Fruit fly (Drosophila melanogaster) whole organism, embryonic: ENCODE results near the gene CG33160.

Experiments used
- BEAF-32 ChIP-seq: fragments of 200-800 bp; sonication (Bioruptor generic); optimal IDR thresholded peaks from 3 replicates; lab custom pipeline; 2017; ENCODE audit warnings: missing biosample characterization, missing genetic modification characterization, mild to moderate bottlenecking, moderate library complexity, missing genetic modification reagents
- BtbVII ChIP-seq: fragments of 200-800 bp; sonication (Bioruptor generic); optimal IDR thresholded peaks from 3 replicates; lab custom pipeline; 2017; ENCODE audit warnings: missing biosample characterization, mild to moderate bottlenecking, missing genetic modification characterization
- CG13424 ChIP-seq: fragments of 200-800 bp; sonication (Bioruptor generic); optimal IDR thresholded peaks from 2 replicates; lab custom pipeline; 2019; ENCODE audit warnings: missing biosample characterization, mild to moderate bottlenecking, missing genetic modification characterization, moderate library complexity
- CG13775 ChIP-seq: fragments of 200-800 bp; sonication (Bioruptor generic); optimal IDR thresholded peaks from 3 replicates; lab custom pipeline; 2017; ENCODE audit warnings: missing biosample characterization, mild to moderate bottlenecking, missing genetic modification characterization
- CG14710 ChIP-seq: fragments of 200-800 bp; sonication (Bioruptor generic); optimal IDR thresholded peaks from 3 replicates; lab custom pipeline; 2019; ENCODE audit warnings: missing biosample characterization, mild to moderate bottlenecking, missing genetic modification characterization, moderate library complexity
- CG15514 ChIP-seq: fragments of 200-800 bp; sonication (Bioruptor generic); optimal IDR thresholded peaks from 3 replicates; lab custom pipeline; 2017; ENCODE audit warnings: missing biosample characterization, missing genetic modification characterization, mild to moderate bottlenecking, moderate library complexity, missing genetic modification reagents
- CG15696 ChIP-seq: fragments of 200-800 bp; sonication (Bioruptor generic); optimal IDR thresholded peaks from 2 replicates; lab custom pipeline; 2019; ENCODE audit warnings: missing biosample characterization, mild to moderate bottlenecking, missing genetic modification characterization, moderate library complexity
- CG1603 ChIP-seq: fragments of 200-800 bp; sonication (Bioruptor generic); optimal IDR thresholded peaks from 2 replicates; lab custom pipeline; 2019; ENCODE audit warnings: missing biosample characterization, mild to moderate bottlenecking, missing genetic modification characterization, moderate library complexity
- CG17328 ChIP-seq: fragments of 200-800 bp; sonication (Bioruptor generic); IDR thresholded peaks from 2 replicates; pipeline ENCODE4 v1.3.6; 2022; ENCODE audit warnings: missing biosample characterization, missing genetic modification characterization
- CG17359 ChIP-seq: fragments of 200-800 bp; sonication (Bioruptor generic); optimal IDR thresholded peaks from 3 replicates; lab custom pipeline; 2018; ENCODE audit warnings: missing biosample characterization, mild to moderate bottlenecking, missing genetic modification characterization, moderate library complexity
- CG17361 ChIP-seq: fragments of 200-800 bp; sonication (Bioruptor generic); IDR thresholded peaks from 3 replicates; pipeline ENCODE4 v1.3.6; 2022; ENCODE audit warnings: missing biosample characterization, missing genetic modification characterization
- CG2875 ChIP-seq: fragments of 200-800 bp; sonication (Bioruptor generic); optimal IDR thresholded peaks from 2 replicates; lab custom pipeline; 2017; ENCODE audit warnings: missing biosample characterization, mild to moderate bottlenecking, missing genetic modification characterization, missing genetic modification reagents
- CG30403 ChIP-seq: fragments of 200-800 bp; sonication (Bioruptor generic); optimal IDR thresholded peaks from 3 replicates; lab custom pipeline; 2016; ENCODE audit warnings: missing biosample characterization, missing genetic modification characterization
- CG3726 ChIP-seq: fragments of 200-800 bp; sonication (Bioruptor generic); IDR thresholded peaks from 3 replicates; pipeline ENCODE4, ENCODE4 v1.3.6; 2022; ENCODE audit warnings: missing biosample characterization, missing genetic modification characterization
- CG3847 ChIP-seq: fragments of 200-800 bp; sonication (Bioruptor generic); IDR thresholded peaks from 2 replicates; pipeline ENCODE4 v1.3.6; 2022; ENCODE audit warnings: missing biosample characterization, missing genetic modification characterization
- CG3995 ChIP-seq: fragments of 200-800 bp; sonication (Bioruptor generic); optimal IDR thresholded peaks from 3 replicates; lab custom pipeline; 2016; ENCODE audit warnings: missing biosample characterization, missing genetic modification characterization
- CG7372 ChIP-seq: fragments of 200-800 bp; sonication (Bioruptor generic); IDR thresholded peaks from 2 replicates; pipeline ENCODE4 v1.3.6; 2022; ENCODE audit warnings: missing biosample characterization, missing genetic modification characterization
- CG7987 ChIP-seq: fragments of 200-800 bp; sonication (Bioruptor generic); optimal IDR thresholded peaks from 2 replicates; lab custom pipeline; 2018; ENCODE audit warnings: missing biosample characterization, mild to moderate bottlenecking, missing genetic modification characterization, moderate library complexity
- CG8924 ChIP-seq: fragments of 200-800 bp; optimal IDR thresholded peaks from 3 replicates; lab custom pipeline; 2019; ENCODE audit warnings: missing biosample characterization, mild to moderate bottlenecking, missing genetic modification characterization, moderate library complexity
- CG9727 ChIP-seq: fragments of 200-800 bp; sonication (Bioruptor generic); optimal IDR thresholded peaks from 3 replicates; lab custom pipeline; 2017; ENCODE audit warnings: missing biosample characterization, mild to moderate bottlenecking, missing genetic modification characterization
- D19A ChIP-seq: fragments of 200-800 bp; optimal IDR thresholded peaks from 3 replicates; lab custom pipeline; 2019; ENCODE audit warnings: missing biosample characterization, mild to moderate bottlenecking, missing genetic modification characterization, moderate library complexity
- Dll ChIP-seq: fragments of 200-800 bp; sonication (Bioruptor generic); IDR thresholded peaks from 4 replicates; pipeline ENCODE4 v1.3.6; 2022; ENCODE audit warnings: missing biosample characterization, missing genetic modification characterization; ENCODE audit not compliant: partially characterized antibody
- Doc3 ChIP-seq: fragments of 200-800 bp; sonication (Bioruptor generic); IDR thresholded peaks from 3 replicates; pipeline ENCODE4 v1.3.6; 2022; ENCODE audit warnings: missing biosample characterization, missing genetic modification characterization; ENCODE audit not compliant: partially characterized antibody
- Kr ChIP-seq: fragments of 200-800 bp; sonication (Bioruptor generic); optimal IDR thresholded peaks from 2 replicates; lab custom pipeline; 2017; ENCODE audit warnings: missing biosample characterization, mild to moderate bottlenecking, missing genetic modification characterization
- MESR4 ChIP-seq: fragments of 200-800 bp; sonication (Bioruptor generic); optimal IDR thresholded peaks from 2 replicates; lab custom pipeline; 2018; ENCODE audit warnings: missing biosample characterization, mild to moderate bottlenecking, missing genetic modification characterization, moderate library complexity
- Med ChIP-seq: fragments of 200-800 bp; sonication (Bioruptor generic); peaks from one replicate; lab custom pipeline; 2016; ENCODE audit warnings: missing biosample characterization, missing genetic modification characterization, mild to moderate bottlenecking, inconsistent platforms, moderate library complexity
- Rfx ChIP-seq: fragments of 200-800 bp; sonication (Bioruptor generic); IDR thresholded peaks from 2 replicates; pipeline ENCODE4 v1.3.6; 2022; ENCODE audit warnings: missing biosample characterization, missing genetic modification characterization
- Sry-δ ChIP-seq: fragments of 200-800 bp; sonication (Bioruptor generic); optimal IDR thresholded peaks from 2 replicates; lab custom pipeline; 2016; ENCODE audit warnings: missing biosample characterization, missing genetic modification characterization
- Stat92E ChIP-seq, 3 experiments: fragments of >200 bp in 2 of 3; fragments of 200-800 bp in 1 of 3; sonication (Bioruptor generic) in 1 of 3; optimal IDR thresholded peaks; 2 replicates each; lab custom pipeline; 2017 to 2019; ENCODE audit warnings: missing biosample characterization in 3 of 3, missing genetic modification characterization in 3 of 3, mild to moderate bottlenecking in 1 of 3, moderate library complexity in 1 of 3
- YL-1 ChIP-seq: fragments of 200-800 bp; sonication (Bioruptor generic); optimal IDR thresholded peaks from 3 replicates; lab custom pipeline; 2017; ENCODE audit warnings: missing biosample characterization, mild to moderate bottlenecking, missing genetic modification characterization
- amos ChIP-seq: fragments of 200-800 bp; sonication (Bioruptor generic); IDR thresholded peaks from 2 replicates; pipeline ENCODE4 v1.3.6; 2022; ENCODE audit warnings: missing biosample characterization, missing genetic modification characterization; ENCODE audit not compliant: partially characterized antibody
- disco-r ChIP-seq: fragments of 200-800 bp; sonication (Bioruptor generic); optimal IDR thresholded peaks from 2 replicates; lab custom pipeline; 2016; ENCODE audit warnings: missing biosample characterization, missing genetic modification characterization
- fru ChIP-seq: fragments of >200 bp; optimal IDR thresholded peaks from 2 replicates; lab custom pipeline; 2017
- hbn ChIP-seq: fragments of 200-800 bp; sonication (Bioruptor generic); IDR thresholded peaks from 2 replicates; pipeline ENCODE4 v1.3.6; 2022; ENCODE audit warnings: missing biosample characterization, missing genetic modification characterization; ENCODE audit not compliant: partially characterized antibody
- lilli ChIP-seq: fragments of 200-800 bp; sonication (Bioruptor generic); optimal IDR thresholded peaks from 3 replicates; lab custom pipeline; 2016; ENCODE audit warnings: missing biosample characterization, missing genetic modification characterization
- nerfin-1 ChIP-seq: fragments of 200-800 bp; sonication (Bioruptor generic); optimal IDR thresholded peaks from 3 replicates; lab custom pipeline; 2019; ENCODE audit warnings: missing biosample characterization, mild to moderate bottlenecking, missing genetic modification characterization, moderate library complexity
- nmo ChIP-seq: fragments of 200-800 bp; sonication (Bioruptor generic); optimal IDR thresholded peaks from 2 replicates; lab custom pipeline; 2018; ENCODE audit warnings: missing biosample characterization, mild to moderate bottlenecking, missing genetic modification characterization, moderate library complexity
- pho ChIP-seq: fragments of 200-800 bp; sonication (Bioruptor generic); optimal IDR thresholded peaks from 2 replicates; lab custom pipeline; 2016; ENCODE audit warnings: missing biosample characterization, missing genetic modification characterization
- ro ChIP-seq: fragments of 200-800 bp; sonication (Bioruptor generic); IDR thresholded peaks from 2 replicates; pipeline ENCODE4 v1.3.6; 2022; ENCODE audit warnings: missing biosample characterization, missing genetic modification characterization
- row ChIP-seq: fragments of 200-800 bp; sonication (Bioruptor generic); IDR thresholded peaks from 3 replicates; pipeline ENCODE4 v1.3.6; 2022; ENCODE audit warnings: missing biosample characterization, missing genetic modification characterization
- sens ChIP-seq: fragments of 200-800 bp; sonication (Bioruptor generic); peaks from one replicate; lab custom pipeline; 2016; ENCODE audit warnings: missing biosample characterization, missing genetic modification characterization
- seq ChIP-seq: fragments of 200-800 bp; sonication (Bioruptor generic); IDR thresholded peaks from 2 replicates; pipeline ENCODE4 v1.3.6; 2022; ENCODE audit warnings: missing biosample characterization, missing genetic modification characterization
- sna ChIP-seq: fragments of 200-800 bp; sonication (Bioruptor generic); IDR thresholded peaks from 2 replicates; pipeline ENCODE4 v1.3.6; 2022; ENCODE audit warnings: missing biosample characterization, missing genetic modification characterization; ENCODE audit not compliant: partially characterized antibody
- sr ChIP-seq: fragments of 200-800 bp; sonication (Bioruptor generic); IDR thresholded peaks from 3 replicates; pipeline ENCODE4 v1.3.6; 2022; ENCODE audit warnings: missing biosample characterization, missing genetic modification characterization
- trem ChIP-seq: fragments of 200-800 bp; optimal IDR thresholded peaks from 3 replicates; lab custom pipeline; 2019; ENCODE audit warnings: missing biosample characterization, mild to moderate bottlenecking, missing genetic modification characterization, moderate library complexity
- zen ChIP-seq: fragments of 200-800 bp; sonication (Bioruptor generic); optimal IDR thresholded peaks from 3 replicates; lab custom pipeline; 2018; ENCODE audit warnings: missing biosample characterization, mild to moderate bottlenecking, missing genetic modification characterization, moderate library complexity

The CG33160 gene

dm6 chr3L:3161968-3162367, 44.2 kb downstream of the CG33160 start, which contains the start of gene rasp (continued):
- peak; percentile 48 for TF ChIP-seq MESR4 (GFP tag; lab: Kevin White, UChicago)
- peak; percentile 11 for TF ChIP-seq trem (tag; lab: Kevin White, UChicago)
- no peak for TF ChIP-seq CG7987 (GFP tag; lab: Kevin White, UChicago)
- 0 out of 3 replicates have a peak, but pooled peaks have one; percentile 16 for TF ChIP-seq row (GFP tag; lab: Robert Waterston, UW)
- peak in 1 of 3 experiments; percentile 8 for TF ChIP-seq Stat92E (GFP tag; optimal IDR thresholded peaks at IDR 0.05; lab: Kevin White, UChicago)
- TF ChIP-seq hbn (GFP tag; lab: Robert Waterston, UW) = peak; percentile 55
- TF ChIP-seq CG17359 (tag; lab: Kevin White, UChicago) = no peak
- 0 out of 2 replicates have a peak, but pooled peaks have one; percentile 29 for TF ChIP-seq sna (GFP tag; lab: Robert Waterston, UW)
- TF ChIP-seq Med (GFP tag; lab: Kevin White, UChicago) = peak; percentile 44
- TF ChIP-seq sr = no peak
- peak; percentile 65; the same call in 3 of the 4 replicates for TF ChIP-seq Dll (GFP tag; lab: Robert Waterston, UW)
- peak; percentile 34 for TF ChIP-seq nerfin-1 (tag; lab: Kevin White, UChicago)
- peak; percentile 42 for TF ChIP-seq CG15514 (GFP tag; lab: Kevin White, UChicago)
- TF ChIP-seq CG7372 (GFP tag; lab: Robert Waterston, UW) = no peak
- 0 out of 3 replicates have a peak, but pooled peaks have one; percentile 38 for TF ChIP-seq Doc3
- TF ChIP-seq ro (GFP tag; lab: Robert Waterston, UW) = no peak
- peak; percentile 21 for TF ChIP-seq CG1603 (tag; lab: Kevin White, UChicago)
- TF ChIP-seq zen (tag; lab: Kevin White, UChicago) = peak; percentile 10
- no peak for TF ChIP-seq D19A
- TF ChIP-seq Sry-δ (GFP tag; lab: Kevin White, UChicago) = peak; percentile 79
- TF ChIP-seq BtbVII (GFP tag; lab: Kevin White, UChicago) = no peak

dm6 chr3L:3159309-3160194, 46.6 kb downstream of the CG33160 start, which contains the start of the genes ND-30 and CG15812:
Gene ND-30, minus strand, starts transcription at chr3L:3159578.
Gene CG15812, plus strand, starts transcription at chr3L:3159991.
- 0 out of 2 replicates have a peak, but pooled peaks have one; percentile 23 for TF ChIP-seq seq
- peak; percentile 99 for TF ChIP-seq CG1603 (tag; lab: Kevin White, UChicago)
- TF ChIP-seq BEAF-32 (GFP tag; lab: Kevin White, UChicago) = peak; percentile 20
- no peak for TF ChIP-seq disco-r (GFP tag; lab: Kevin White, UChicago)
- no peak for TF ChIP-seq CG3726 (GFP tag; lab: Robert Waterston, UW)
- TF ChIP-seq CG14710 (tag; lab: Kevin White, UChicago) = peak; percentile 51
- peak; percentile 7; the same call in 1 of the 2 replicates for TF ChIP-seq amos (GFP tag; lab: Robert Waterston, UW)
- TF ChIP-seq CG3995 (GFP tag; lab: Kevin White, UChicago) = peak; percentile 95
- TF ChIP-seq lilli (GFP tag; lab: Kevin White, UChicago) = peak; percentile 11
- no peak for TF ChIP-seq Kr
- TF ChIP-seq CG8924 = peak; percentile 51
- peak; percentile 59 for TF ChIP-seq CG30403
- no peak for TF ChIP-seq pho (GFP tag; lab: Kevin White, UChicago)
- TF ChIP-seq CG17361 (GFP tag; lab: Robert Waterston, UW) = no peak; the same call in 2 of the 3 replicates
- TF ChIP-seq sens (GFP tag; lab: Kevin White, UChicago) = peak; percentile 87
- TF ChIP-seq Rfx (GFP tag; lab: Robert Waterston, UW) = peak; percentile 22; the same call in 1 of the 2 replicates
- peak; percentile 14 for TF ChIP-seq CG15696 (tag; lab: Kevin White, UChicago)
- TF ChIP-seq CG13775 (GFP tag; lab: Kevin White, UChicago) = peak; percentile 6
- TF ChIP-seq CG17328 (GFP tag; lab: Robert Waterston, UW) = no peak
- 0 out of 2 replicates have a peak, but pooled peaks have one; percentile 5 for TF ChIP-seq CG3847 (GFP tag; lab: Robert Waterston, UW)
- TF ChIP-seq fru = no peak
- peak in 1 of 3 experiments; percentile 43 for TF ChIP-seq Stat92E (GFP tag; optimal IDR thresholded peaks at IDR 0.05; lab: Kevin White, UChicago)
- TF ChIP-seq CG2875 (GFP tag; lab: Kevin White, UChicago) = no peak
- peak; percentile 92 for TF ChIP-seq MESR4 (GFP tag; lab: Kevin White, UChicago)
- peak; percentile 38 for TF ChIP-seq CG13424 (tag; lab: Kevin White, UChicago)
- TF ChIP-seq YL-1 (GFP tag; lab: Kevin White, UChicago) = peak; percentile 41
- peak; percentile 4 for TF ChIP-seq CG9727
- TF ChIP-seq nmo (GFP tag; lab: Kevin White, UChicago) = peak; percentile 48
